Worm (Caenorhabditis elegans) whole organism, L3 larva: ENCODE measurements around the gene Y27F2A.11.
"Not testable (repeated sequence)": the region's sequence is repeated elsewhere in the genome, so short reads cannot be mapped to it uniquely, and the experiment has no call there.

Experiments used
- ZK546.5 ChIP-seq: sonication (generic microtip); optimal IDR thresholded peaks from 2 replicates; lab custom pipeline; 2017; ENCODE audit warnings: missing biosample characterization, missing genetic modification characterization
- aly-2 ChIP-seq: fragments of 150-350 bp; optimal IDR thresholded peaks from 2 replicates; lab custom pipeline; 2014; ENCODE audit warnings: missing biosample characterization, missing genetic modification characterization
- ama-1 ChIP-seq: fragments of 150-350 bp; optimal IDR thresholded peaks from 2 replicates; lab custom pipeline; 2018
- ceh-28 ChIP-seq: fragments of 150-350 bp; optimal IDR thresholded peaks from 2 replicates; lab custom pipeline; 2014; ENCODE audit warnings: missing biosample characterization, missing genetic modification reagents, missing genetic modification characterization
- ceh-82 ChIP-seq: fragments of 150-350 bp; optimal IDR thresholded peaks from 2 replicates; lab custom pipeline; 2014; ENCODE audit warnings: missing biosample characterization, missing genetic modification characterization
- egl-27 ChIP-seq: sonication (generic microtip); optimal IDR thresholded peaks from 4 replicates; lab custom pipeline; 2017; ENCODE audit warnings: missing biosample characterization, missing genetic modification reagents, missing genetic modification characterization
- elt-1 ChIP-seq: fragments of 150-350 bp; optimal IDR thresholded peaks from 2 replicates; lab custom pipeline; 2014; ENCODE audit warnings: missing biosample characterization, missing genetic modification characterization
- elt-2 ChIP-seq: sonication (generic microtip); optimal IDR thresholded peaks from 2 replicates; lab custom pipeline; 2016; ENCODE audit warnings: missing genetic modification reagents, mild to moderate bottlenecking, missing genetic modification characterization, missing compliant biosample characterization
- elt-3 ChIP-seq, 3 experiments: fragments of 150-350 bp in 1 of 3; sonication (generic microtip) in 2 of 3; optimal IDR thresholded peaks; 2 replicates in 2 of 3; 4 replicates in 1 of 3; lab custom pipeline; 2014 to 2017; ENCODE audit warnings: missing biosample characterization in 3 of 3, missing genetic modification characterization in 3 of 3
- hmg-11 ChIP-seq: sonication (generic microtip); optimal IDR thresholded peaks from 2 replicates; lab custom pipeline; 2016; ENCODE audit warnings: missing genetic modification characterization, missing compliant biosample characterization
- jun-1 ChIP-seq: fragments of 150-350 bp; optimal IDR thresholded peaks from 2 replicates; lab custom pipeline; 2014; ENCODE audit warnings: missing biosample characterization, missing genetic modification reagents, missing genetic modification characterization
- lin-15B ChIP-seq: fragments of 150-350 bp; optimal IDR thresholded peaks from 2 replicates; lab custom pipeline; 2014; ENCODE audit warnings: missing biosample characterization, missing genetic modification characterization
- lin-39 ChIP-seq: fragments of 150-350 bp; optimal IDR thresholded peaks from 2 replicates; lab custom pipeline; 2018; ENCODE audit warnings: missing biosample characterization, missing genetic modification reagents, missing genetic modification characterization
- lsy-12 ChIP-seq: sonication (generic microtip); optimal IDR thresholded peaks from 2 replicates; lab custom pipeline; 2016; ENCODE audit warnings: mild to moderate bottlenecking, missing genetic modification characterization, missing compliant biosample characterization
- mml-1 ChIP-seq: fragments of 150-350 bp; sonication (generic microtip); optimal IDR thresholded peaks from 3 replicates; lab custom pipeline; 2014; ENCODE audit warnings: missing biosample characterization, missing genetic modification characterization
- nfya-1 ChIP-seq: sonication (generic microtip); optimal IDR thresholded peaks from 2 replicates; lab custom pipeline; 2017; ENCODE audit warnings: missing genetic modification characterization, mild to moderate bottlenecking, missing compliant biosample characterization, antibody characterized with exemption, moderate library complexity; ENCODE audit not compliant: insufficient read depth
- nhr-12 ChIP-seq: fragments of 150-350 bp; optimal IDR thresholded peaks from 2 replicates; lab custom pipeline; 2014; ENCODE audit warnings: missing biosample characterization, missing genetic modification characterization
- nhr-23 ChIP-seq: fragments of 150-350 bp; optimal IDR thresholded peaks from 2 replicates; lab custom pipeline; 2014; ENCODE audit warnings: missing biosample characterization, missing genetic modification reagents, missing genetic modification characterization
- nhr-237 ChIP-seq: fragments of 150-350 bp; optimal IDR thresholded peaks from 2 replicates; lab custom pipeline; 2014; ENCODE audit warnings: missing biosample characterization, missing genetic modification characterization
- nhr-25 ChIP-seq: sonication (generic microtip); optimal IDR thresholded peaks from 2 replicates; lab custom pipeline; 2017; ENCODE audit warnings: missing biosample characterization, missing genetic modification characterization
- nhr-28 ChIP-seq: fragments of 150-350 bp; optimal IDR thresholded peaks from 2 replicates; lab custom pipeline; 2014; ENCODE audit warnings: missing biosample characterization, missing genetic modification characterization
- nhr-43 ChIP-seq: sonication (generic microtip); optimal IDR thresholded peaks from 2 replicates; lab custom pipeline; 2016; ENCODE audit warnings: mild to moderate bottlenecking, missing genetic modification characterization, missing compliant biosample characterization; ENCODE audit not compliant: poor library complexity, severe bottlenecking
- nhr-67 ChIP-seq: fragments of 150-350 bp; optimal IDR thresholded peaks from 2 replicates; lab custom pipeline; 2014; ENCODE audit warnings: missing biosample characterization, missing genetic modification characterization
- nhr-77 ChIP-seq: fragments of 150-350 bp; optimal IDR thresholded peaks from 2 replicates; lab custom pipeline; 2014; ENCODE audit warnings: missing biosample characterization, missing genetic modification characterization
- pha-4 ChIP-seq: fragments of 150-350 bp; optimal IDR thresholded peaks from 2 replicates; lab custom pipeline; 2014; ENCODE audit warnings: missing biosample characterization, missing genetic modification reagents, missing genetic modification characterization
- pqm-1 ChIP-seq: fragments of 150-350 bp; optimal IDR thresholded peaks from 2 replicates; lab custom pipeline; 2017; ENCODE audit warnings: missing biosample characterization, missing genetic modification characterization, inconsistent platforms
- sea-2 ChIP-seq: fragments of 150-350 bp; sonication (generic microtip); optimal IDR thresholded peaks from 4 replicates; lab custom pipeline; 2014; ENCODE audit warnings: missing biosample characterization, missing genetic modification reagents, missing genetic modification characterization
- skn-1 ChIP-seq: fragments of 150-350 bp; optimal IDR thresholded peaks from 2 replicates; lab custom pipeline; 2014; ENCODE audit warnings: missing biosample characterization, missing genetic modification characterization
- snpc-4 ChIP-seq: fragments of 150-350 bp; optimal IDR thresholded peaks from 2 replicates; lab custom pipeline; 2014; ENCODE audit warnings: missing biosample characterization, missing genetic modification characterization
- tbx-2 ChIP-seq: sonication (generic microtip); optimal IDR thresholded peaks from 2 replicates; lab custom pipeline; 2016; ENCODE audit warnings: mild to moderate bottlenecking, missing genetic modification characterization, missing compliant biosample characterization
- ztf-11 ChIP-seq: fragments of 150-350 bp; optimal IDR thresholded peaks from 2 replicates; lab custom pipeline; 2014; ENCODE audit warnings: missing biosample characterization, missing genetic modification characterization
- ztf-4 ChIP-seq: fragments of 150-350 bp; optimal IDR thresholded peaks from 2 replicates; lab custom pipeline; 2014; ENCODE audit warnings: missing biosample characterization, missing genetic modification characterization

The Y27F2A.11 gene

ce11 chrII:3209251-3209650 is 20.1 kb downstream of the Y27F2A.11 start, which contains the start of gene ZC239.6:
Gene ZC239.6 (plus strand): TSS chrII:3209631.
- TF ChIP-seq elt-1 (tag; lab: Kevin White, UChicago) (no peak), nhr-23 (tag; lab: Kevin White, UChicago) (peak; percentile 3), nhr-77 (tag; lab: Kevin White, UChicago) (no peak), pha-4 (tag; lab: Kevin White, UChicago) (peak; percentile 66), ceh-82 (tag; lab: Kevin White, UChicago) (no peak), lin-15B (no peak), egl-27 (tag; lab: Kevin White, UChicago) (no peak), nfya-1 (tag; lab: Kevin White, UChicago) (peak; percentile 55), hmg-11 (tag; lab: Kevin White, UChicago) (peak; percentile 30), elt-3 (tag; optimal IDR thresholded peaks at IDR 0.05; lab: Kevin White, UChicago) (no peak), aly-2 (tag; lab: Kevin White, UChicago) (no peak), nhr-237 (tag; lab: Kevin White, UChicago) (no peak), nhr-12 (tag; lab: Kevin White, UChicago) (no peak), snpc-4 (tag; lab: Kevin White, UChicago) (peak; percentile 33), tbx-2 (tag; lab: Kevin White, UChicago) (no peak)
- TF ChIP-seq, all 47 proteins: peak for 5

- no peak for TF ChIP-seq ZK546.5 (tag; lab: Kevin White, UChicago)
- no peak for TF ChIP-seq jun-1 (tag; lab: Kevin White, UChicago)
- TF ChIP-seq ztf-11, result no peak
- no peak for TF ChIP-seq ztf-4
- TF ChIP-seq pha-4 (tag; lab: Kevin White, UChicago), result no peak
- no peak for TF ChIP-seq nhr-43 (tag; lab: Kevin White, UChicago)
- no peak for TF ChIP-seq egl-27 (tag; lab: Kevin White, UChicago)
- no peak for TF ChIP-seq nhr-237 (tag; lab: Kevin White, UChicago)
- TF ChIP-seq ceh-28 (tag; lab: Kevin White, UChicago), result no peak
- no peak for TF ChIP-seq nhr-77 (tag; lab: Kevin White, UChicago)
- TF ChIP-seq lin-39, result no peak
- no peak for TF ChIP-seq lsy-12 (tag; lab: Kevin White, UChicago)
Observed at ce11 chrII:3210365-3210764, 21.2 kb downstream of the Y27F2A.11 start, which contains the start of gene ZC239.5. Gene ZC239.5 (plus strand): TSS chrII:3210665.

ce11 chrII:3213898-3214297 is 24.8 kb downstream of the Y27F2A.11 start, which contains the start of gene ZC239.4:
Gene ZC239.4 (plus strand): TSS chrII:3214198.
- no peak for TF ChIP-seq nfya-1 (tag; lab: Kevin White, UChicago)
- TF ChIP-seq nhr-67, result no peak
- TF ChIP-seq nhr-28 (tag; lab: Kevin White, UChicago), result no peak
- TF ChIP-seq hmg-11 (tag; lab: Kevin White, UChicago), result no peak
- no peak for TF ChIP-seq ama-1
- TF ChIP-seq lin-15B, result no peak
- no peak for TF ChIP-seq nhr-25 (tag; lab: Kevin White, UChicago)
- no peak for TF ChIP-seq pqm-1 (tag; lab: Kevin White, UChicago)
- TF ChIP-seq skn-1 (tag; lab: Kevin White, UChicago), result no peak

- not testable (repeated sequence) for TF ChIP-seq jun-1, snpc-4, elt-2 (tag; lab: Kevin White, UChicago)
Observed at ce11 chrII:3215762-3216161, 26.6 kb downstream of the Y27F2A.11 start, which contains the start of gene ZC239.3. Gene ZC239.3 (plus strand): TSS chrII:3216062.

ce11 chrII:3220723-3221122 is 31.6 kb downstream of the Y27F2A.11 start, which contains the start of gene ZC239.22:
Gene ZC239.22 (minus strand): TSS chrII:3220823.
- TF ChIP-seq elt-2 (tag; lab: Kevin White, UChicago) (peak; percentile 15), mml-1 (no peak), sea-2 (GFP tag; lab: Kevin White, UChicago) (no peak), tbx-2 (tag; lab: Kevin White, UChicago) (no peak), egl-27 (tag; lab: Kevin White, UChicago) (no peak)
